Worm (Caenorhabditis elegans) whole organism, young adult: ENCODE measurements around the gene T10D4.14.

Source experiments
- B0336.3 ChIP-seq: fragments of 200-800 bp; sonication (Bioruptor generic); IDR thresholded peaks from 2 replicates; pipeline ENCODE4 v1.3.6; 2022; ENCODE audit warnings: missing genetic modification characterization, missing compliant biosample characterization
- C06A6.2 ChIP-seq: fragments of 200-800 bp; sonication (Bioruptor generic); conservative IDR thresholded peaks from 2 replicates; pipeline ENCODE4 v1.3.6; 2022; ENCODE audit warnings: missing genetic modification characterization, missing compliant biosample characterization
- D2030.7 ChIP-seq: fragments of 200-800 bp; sonication (Bioruptor generic); IDR thresholded peaks from 2 replicates; pipeline ENCODE4 v1.3.6; 2022; ENCODE audit warnings: missing genetic modification reagents, missing genetic modification characterization, missing compliant biosample characterization
- F57C9.4 ChIP-seq: sonication (generic microtip); optimal IDR thresholded peaks from 2 replicates; lab custom pipeline; 2017; ENCODE audit warnings: mild to moderate bottlenecking, missing genetic modification characterization, missing compliant biosample characterization
- K11D2.4 ChIP-seq: fragments of 200-800 bp; sonication (Bioruptor generic); IDR thresholded peaks from 2 replicates; pipeline ENCODE4 v1.3.6; 2022; ENCODE audit warnings: missing genetic modification reagents, missing genetic modification characterization, missing compliant biosample characterization
- T07F8.4 ChIP-seq: sonication (generic microtip); optimal IDR thresholded peaks from 2 replicates; lab custom pipeline; 2016; ENCODE audit warnings: mild to moderate bottlenecking, missing genetic modification characterization, moderate library complexity, missing compliant biosample characterization
- Y79H2A.3 ChIP-seq: fragments of 200-800 bp; sonication (Bioruptor generic); conservative IDR thresholded peaks from 2 replicates; pipeline ENCODE4 v1.3.6; 2022; ENCODE audit warnings: missing genetic modification reagents, missing genetic modification characterization, missing compliant biosample characterization
- Y95B8A.8 ChIP-seq: fragments of 200-800 bp; sonication (Bioruptor generic); IDR thresholded peaks from 2 replicates; pipeline ENCODE4 v1.3.6; 2022; ENCODE audit warnings: missing genetic modification reagents, missing genetic modification characterization, missing compliant biosample characterization
- ZK185.1 ChIP-seq: sonication (generic microtip); optimal IDR thresholded peaks from 2 replicates; lab custom pipeline; 2016; ENCODE audit warnings: mild to moderate bottlenecking, missing genetic modification characterization, missing compliant biosample characterization; ENCODE audit not compliant: poor library complexity, severe bottlenecking
- ama-1 ChIP-seq, 3 experiments: fragments of 150-350 bp in 1 of 3; sonication (generic microtip) in 2 of 3; optimal IDR thresholded peaks; 2 replicates each; lab custom pipeline; 2014 to 2018; ENCODE audit warnings: missing biosample characterization in 2 of 3, missing genetic modification characterization in 2 of 3, missing genetic modification reagents in 2 of 3
- attf-3 ChIP-seq: fragments of 200-800 bp; sonication (Bioruptor generic); conservative IDR thresholded peaks from 2 replicates; pipeline ENCODE4 v1.3.6; 2022; ENCODE audit warnings: missing genetic modification reagents, missing genetic modification characterization, missing compliant biosample characterization
- cebp-2 ChIP-seq: fragments of 200-800 bp; sonication (Bioruptor generic); IDR thresholded peaks from 2 replicates; pipeline ENCODE4 v1.3.6; 2022; ENCODE audit warnings: missing genetic modification characterization, missing compliant biosample characterization
- chd-7 ChIP-seq: sonication (generic microtip); optimal IDR thresholded peaks from 2 replicates; lab custom pipeline; 2016; ENCODE audit warnings: mild to moderate bottlenecking, missing genetic modification characterization, moderate library complexity, missing compliant biosample characterization
- die-1 ChIP-seq: sonication (generic microtip); optimal IDR thresholded peaks from 2 replicates; lab custom pipeline; 2016; ENCODE audit warnings: missing genotype, mild to moderate bottlenecking, missing genetic modification characterization, missing compliant biosample characterization
- dox-1 ChIP-seq: fragments of 200-800 bp; sonication (Bioruptor generic); IDR thresholded peaks from 2 replicates; pipeline ENCODE4 v1.3.6; 2022; ENCODE audit warnings: missing genetic modification reagents, missing genetic modification characterization, missing compliant biosample characterization
- dpl-1 ChIP-seq: fragments of 150-350 bp; optimal IDR thresholded peaks from 2 replicates; lab custom pipeline; 2014; ENCODE audit warnings: missing biosample characterization, missing genetic modification reagents, missing genetic modification characterization
- egrh-3 ChIP-seq: fragments of 200-800 bp; sonication (Bioruptor generic); IDR thresholded peaks from 2 replicates; pipeline ENCODE4 v1.3.6; 2022; ENCODE audit warnings: missing genetic modification reagents, missing genetic modification characterization, missing compliant biosample characterization
- ekl-4 ChIP-seq: fragments of 200-800 bp; sonication (Bioruptor generic); IDR thresholded peaks from 2 replicates; pipeline ENCODE4 v1.3.6; 2022; ENCODE audit warnings: missing genetic modification reagents, missing genetic modification characterization, missing compliant biosample characterization
- ets-4 ChIP-seq: fragments of 200-800 bp; sonication (Bioruptor generic); optimal IDR thresholded peaks from 2 replicates; lab custom pipeline; 2018; ENCODE audit warnings: mild to moderate bottlenecking, missing genetic modification characterization, missing compliant biosample characterization
- gei-17 ChIP-seq: fragments of 200-800 bp; sonication (Bioruptor generic); optimal IDR thresholded peaks from 2 replicates; lab custom pipeline; 2018; ENCODE audit warnings: mild to moderate bottlenecking, missing genetic modification characterization, missing compliant biosample characterization
- hmg-1.2 ChIP-seq: fragments of 200-800 bp; sonication (Bioruptor generic); IDR thresholded peaks from 2 replicates; pipeline ENCODE4 v1.3.6; 2022; ENCODE audit warnings: missing genetic modification reagents, missing genetic modification characterization, missing compliant biosample characterization
- hmg-20 ChIP-seq: fragments of 200-800 bp; sonication (Bioruptor generic); IDR thresholded peaks from 2 replicates; pipeline ENCODE4 v1.3.6; 2022; ENCODE audit warnings: missing genetic modification reagents, missing genetic modification characterization, missing compliant biosample characterization
- hrde-1 ChIP-seq: sonication (generic microtip); optimal IDR thresholded peaks from 2 replicates; lab custom pipeline; 2016; ENCODE audit warnings: missing genetic modification characterization, mild to moderate bottlenecking, missing compliant biosample characterization, moderate library complexity, missing genotype, missing genetic modification reagents, borderline replicate concordance
- hsf-1 ChIP-seq: fragments of 200-800 bp; sonication (Bioruptor generic); IDR thresholded peaks from 2 replicates; pipeline ENCODE4 v1.3.6; 2022; ENCODE audit warnings: missing genetic modification reagents, missing genetic modification characterization, missing compliant biosample characterization
- let-607 ChIP-seq, 2 experiments: fragments of 200-800 bp in 1 of 2; sonication (Bioruptor generic) in 1 of 2; sonication (generic microtip) in 1 of 2; optimal IDR thresholded peaks; 2 replicates each; lab custom pipeline; 2016 to 2018; ENCODE audit warnings: mild to moderate bottlenecking in 2 of 2, missing compliant biosample characterization in 2 of 2, missing genetic modification characterization in 2 of 2, moderate library complexity in 2 of 2, missing genotype in 1 of 2
- lin-26 ChIP-seq: fragments of 200-800 bp; sonication (Bioruptor generic); IDR thresholded peaks from 2 replicates; pipeline ENCODE4 v1.3.6; 2022; ENCODE audit warnings: missing genetic modification reagents, missing genetic modification characterization, missing compliant biosample characterization
- madf-10 ChIP-seq: sonication (generic microtip); optimal IDR thresholded peaks from 2 replicates; lab custom pipeline; 2016; ENCODE audit warnings: mild to moderate bottlenecking, missing genetic modification characterization, missing compliant biosample characterization
- mcd-1 ChIP-seq: fragments of 200-800 bp; sonication (Bioruptor generic); IDR thresholded peaks from 2 replicates; pipeline ENCODE4 v1.3.6; 2022; ENCODE audit warnings: missing genetic modification reagents, missing genetic modification characterization, missing compliant biosample characterization
- mes-4 ChIP-seq: sonication (generic microtip); optimal IDR thresholded peaks from 2 replicates; lab custom pipeline; 2016; ENCODE audit warnings: missing genotype, missing genetic modification characterization, missing compliant biosample characterization
- mxl-1 ChIP-seq: sonication (generic microtip); optimal IDR thresholded peaks from 2 replicates; lab custom pipeline; 2016; ENCODE audit warnings: missing genetic modification characterization, missing compliant biosample characterization
- nfya-2 ChIP-seq: fragments of 200-800 bp; sonication (Bioruptor generic); IDR thresholded peaks from 2 replicates; pipeline ENCODE4 v1.3.6; 2022; ENCODE audit warnings: missing genetic modification reagents, missing genetic modification characterization, missing compliant biosample characterization
- nhr-179 ChIP-seq: sonication (generic microtip); optimal IDR thresholded peaks from 2 replicates; lab custom pipeline; 2016; ENCODE audit warnings: mild to moderate bottlenecking, missing genetic modification characterization, missing compliant biosample characterization
- nhr-80 ChIP-seq: sonication (generic microtip); optimal IDR thresholded peaks from 2 replicates; lab custom pipeline; 2016; ENCODE audit warnings: missing genetic modification characterization, missing compliant biosample characterization
- snpc-1.1 ChIP-seq: sonication (generic microtip); optimal IDR thresholded peaks from 2 replicates; lab custom pipeline; 2017; ENCODE audit warnings: missing genetic modification characterization, mild to moderate bottlenecking, missing compliant biosample characterization, antibody characterized with exemption, moderate library complexity, missing genotype, missing genetic modification reagents; ENCODE audit not compliant: insufficient read depth
- snpc-4 ChIP-seq, 5 experiments: fragments of 150-350 bp in 1 of 5; sonication (generic microtip) in 4 of 5; optimal IDR thresholded peaks; 2 replicates each; lab custom pipeline; 2014 to 2018; ENCODE audit warnings: missing genetic modification characterization in 5 of 5, missing biosample characterization in 3 of 5, antibody characterized with exemption in 2 of 5, mild to moderate bottlenecking in 2 of 5, missing compliant biosample characterization in 2 of 5, missing genotype in 2 of 5, moderate library complexity in 2 of 5, missing genetic modification reagents in 1 of 5
- zfh-2 ChIP-seq: fragments of 200-800 bp; sonication (Bioruptor generic); conservative IDR thresholded peaks from 2 replicates; pipeline ENCODE4 v1.3.6; 2022; ENCODE audit warnings: missing genetic modification reagents, missing genetic modification characterization, missing compliant biosample characterization

T10D4.14 gene

DNA sequence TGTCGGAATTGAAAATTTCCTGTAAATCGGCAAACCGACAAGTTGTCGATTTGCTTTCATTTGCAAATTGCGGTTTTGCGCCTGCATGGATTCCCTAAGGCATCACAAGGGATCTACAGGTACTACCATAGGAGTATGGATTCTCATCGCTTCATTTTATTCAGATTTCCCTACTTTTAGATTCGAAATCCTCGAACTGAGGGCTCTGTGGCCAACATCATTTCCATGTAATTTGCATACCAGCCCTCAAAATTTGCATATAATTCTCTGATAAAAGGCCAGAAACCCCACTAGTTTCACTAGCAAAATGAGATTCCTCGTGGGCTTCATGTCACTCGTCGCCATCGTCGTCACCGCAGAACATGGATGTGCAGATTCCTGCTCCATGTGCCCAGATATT, 39.2 kb downstream of the T10D4.14 start, which contains the start of gene Y25C1A.2:
TSS of gene Y25C1A.2 (plus strand) at position 301 of the 400 bp plus-strand sequence.
- TF ChIP-seq let-607 (tag; optimal IDR thresholded peaks at IDR 0.05; lab: Kevin White, UChicago) = no peak
- no peak for TF ChIP-seq B0336.3
- TF ChIP-seq ets-4 (GFP tag; lab: Kevin White, UChicago) = no peak
- TF ChIP-seq nfya-2 (GFP tag; lab: Robert Waterston, UW) = no peak
- TF ChIP-seq zfh-2 (GFP tag; lab: Robert Waterston, UW) = no peak

DNA sequence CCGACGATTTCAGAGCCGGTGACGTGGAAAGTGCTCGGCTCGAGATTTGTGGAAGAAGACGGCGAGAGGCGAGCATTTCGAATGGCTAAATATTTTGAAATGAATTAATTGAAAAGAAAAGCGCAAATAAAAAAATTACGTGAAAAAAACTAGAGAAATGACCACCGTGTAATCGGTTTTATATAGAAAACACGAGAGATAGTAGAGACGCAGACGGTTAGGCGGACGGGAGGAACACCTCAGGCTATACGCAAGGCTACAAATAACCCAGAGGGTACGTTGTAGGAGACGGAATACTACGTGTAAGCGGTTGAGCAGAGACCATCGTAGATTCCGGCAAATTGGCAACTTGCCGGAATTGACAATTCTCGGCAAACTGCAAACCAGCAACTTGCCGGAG, 40.4 kb downstream of the T10D4.14 start, which contains the start of gene Y25C1A.13:
TSS of gene Y25C1A.13 (minus strand) at position 101 of the 400 bp plus-strand sequence.
- TF ChIP-seq ZK185.1 (no peak), die-1 (tag; lab: Kevin White, UChicago) (no peak), lin-26 (GFP tag; lab: Robert Waterston, UW) (no peak), hsf-1 (no peak), cebp-2 (GFP tag; lab: Robert Waterston, UW) (no peak), gei-17 (no peak), Y95B8A.8 (GFP tag; lab: Robert Waterston, UW) (no peak), hmg-1.2 (GFP tag; lab: Robert Waterston, UW) (peak; percentile 63)

ce11 chrII:3110099-3110498, 41.4 kb downstream of the T10D4.14 start:
- peak; percentile 60 for TF ChIP-seq snpc-1.1 (tag; lab: Kevin White, UChicago)
- no peak for TF ChIP-seq mcd-1 (GFP tag; lab: Robert Waterston, UW)
- TF ChIP-seq mes-4 (tag; lab: Kevin White, UChicago) = no peak
- TF ChIP-seq F57C9.4 (tag; lab: Kevin White, UChicago) = no peak
- 0 out of 2 replicates have a peak, but pooled peaks have one; percentile 7 for TF ChIP-seq attf-3 (GFP tag; lab: Robert Waterston, UW)
- TF ChIP-seq snpc-4 (GFP tag; optimal IDR thresholded peaks at IDR 0.05; lab: Kevin White, UChicago) = no peak
- TF ChIP-seq snpc-4 (tag; optimal IDR thresholded peaks at IDR 0.05; lab: Kevin White, UChicago) = peak in 2 of 4 experiments; percentile 57 to 74
- TF ChIP-seq D2030.7 (GFP tag; lab: Robert Waterston, UW) = 0 out of 2 replicates have a peak, but pooled peaks have one; percentile 23
- 0 out of 2 replicates have a peak, but pooled peaks have one; percentile 17 for TF ChIP-seq cebp-2 (GFP tag; lab: Robert Waterston, UW)
- no peak for TF ChIP-seq die-1 (tag; lab: Kevin White, UChicago)
- peak; percentile 14; the same call in 1 of the 2 replicates for TF ChIP-seq egrh-3
- peak; percentile 10; the same call in 1 of the 2 replicates for TF ChIP-seq hmg-1.2 (GFP tag; lab: Robert Waterston, UW)
- peak; percentile 46; the same call in 1 of the 2 replicates for TF ChIP-seq zfh-2 (GFP tag; lab: Robert Waterston, UW)

ce11 chrII:3109533-3109932, 42.0 kb downstream of the T10D4.14 start:
- TF ChIP-seq dox-1 (GFP tag; lab: Robert Waterston, UW) (0 out of 2 replicates have a peak, but pooled peaks have one; percentile 12), F57C9.4 (tag; lab: Kevin White, UChicago) (no peak), zfh-2 (GFP tag; lab: Robert Waterston, UW) (peak; percentile 55; the same call in 1 of the 2 replicates)
- TF ChIP-seq, all 124 proteins: peak for 2

ce11 chrII:3108101-3108500, 43.4 kb downstream of the T10D4.14 start:
- TF ChIP-seq snpc-4 (GFP tag; optimal IDR thresholded peaks at IDR 0.05; lab: Kevin White, UChicago) = no peak
- TF ChIP-seq snpc-4 (tag; optimal IDR thresholded peaks at IDR 0.05; lab: Kevin White, UChicago) = peak in 3 of 4 experiments; percentile 51 to 81 (median 58)
- TF ChIP-seq K11D2.4 (GFP tag; lab: Robert Waterston, UW) = no peak
- TF ChIP-seq nhr-80 (tag; lab: Kevin White, UChicago) = no peak
- TF ChIP-seq ama-1 (optimal IDR thresholded peaks at IDR 0.05; lab: Kevin White, UChicago) = no peak
- no peak for TF ChIP-seq ama-1 (GFP tag; optimal IDR thresholded peaks at IDR 0.05; lab: Kevin White, UChicago)
- TF ChIP-seq hmg-20 (GFP tag; lab: Robert Waterston, UW) = no peak
- no peak for TF ChIP-seq C06A6.2 (GFP tag; lab: Robert Waterston, UW)
- no peak for TF ChIP-seq hrde-1 (tag; lab: Kevin White, UChicago)
- TF ChIP-seq T07F8.4 (tag; lab: Kevin White, UChicago) = no peak
- no peak for TF ChIP-seq mxl-1 (tag; lab: Kevin White, UChicago)
- TF ChIP-seq snpc-1.1 (tag; lab: Kevin White, UChicago) = peak; percentile 59
- no peak for TF ChIP-seq ekl-4
- TF ChIP-seq chd-7 = peak; percentile 7
- TF ChIP-seq dpl-1 (GFP tag; lab: Kevin White, UChicago) = no peak
- no peak for TF ChIP-seq nhr-179 (tag; lab: Kevin White, UChicago)
- TF ChIP-seq ets-4 (GFP tag; lab: Kevin White, UChicago) = no peak
- TF ChIP-seq zfh-2 (GFP tag; lab: Robert Waterston, UW) = peak; percentile 93
- no peak for TF ChIP-seq Y79H2A.3 (GFP tag; lab: Robert Waterston, UW)
- no peak for TF ChIP-seq madf-10
- peak; percentile 84 for TF ChIP-seq egrh-3
- TF ChIP-seq F57C9.4 (tag; lab: Kevin White, UChicago) = no peak
